Worm (Caenorhabditis elegans) whole organism, early embryonic: Measurements from ENCODE around the gene R53.4.

Experiments used
- B0310.2 ChIP-seq: sonication (generic microtip); optimal IDR thresholded peaks from 2 replicates; lab custom pipeline; 2016; ENCODE audit warnings: mild to moderate bottlenecking, missing genetic modification characterization, missing compliant biosample characterization
- F13C5.2 ChIP-seq: sonication (generic microtip); optimal IDR thresholded peaks from 2 replicates; lab custom pipeline; 2017; ENCODE audit warnings: mild to moderate bottlenecking, missing genetic modification characterization, inconsistent platforms, missing compliant biosample characterization
- aly-1 ChIP-seq: sonication (generic microtip); optimal IDR thresholded peaks from 2 replicates; lab custom pipeline; 2016; ENCODE audit warnings: missing genetic modification characterization, missing compliant biosample characterization
- ama-1 ChIP-seq: fragments of 150-350 bp; optimal IDR thresholded peaks from 2 replicates; lab custom pipeline; 2014
- ceh-13 ChIP-seq: fragments of 200-800 bp; sonication (Bioruptor generic); optimal IDR thresholded peaks from 2 replicates; lab custom pipeline; 2018; ENCODE audit warnings: mild to moderate bottlenecking, missing genetic modification characterization, missing compliant biosample characterization
- ceh-36 ChIP-seq: sonication (generic microtip); optimal IDR thresholded peaks from 2 replicates; lab custom pipeline; 2016; ENCODE audit warnings: missing genetic modification characterization, inconsistent platforms, missing compliant biosample characterization
- ets-7 ChIP-seq: sonication (generic microtip); optimal IDR thresholded peaks from 2 replicates; lab custom pipeline; 2016; ENCODE audit warnings: missing genotype, missing genetic modification characterization, missing compliant biosample characterization
- flt-1 ChIP-seq: fragments of 200-800 bp; sonication (Bioruptor generic); IDR thresholded peaks from 2 replicates; pipeline ENCODE4 v1.3.6; 2022; ENCODE audit warnings: missing genetic modification characterization, missing compliant biosample characterization
- hmbx-1 ChIP-seq: sonication (generic microtip); optimal IDR thresholded peaks from 2 replicates; lab custom pipeline; 2016; ENCODE audit warnings: mild to moderate bottlenecking, missing genetic modification characterization, missing compliant biosample characterization
- hmg-4 ChIP-seq: fragments of 200-800 bp; sonication (Bioruptor generic); optimal IDR thresholded peaks from 2 replicates; lab custom pipeline; 2018; ENCODE audit warnings: mild to moderate bottlenecking, missing genetic modification characterization, missing compliant biosample characterization
- hnd-1 ChIP-seq: sonication (generic microtip); optimal IDR thresholded peaks from 2 replicates; lab custom pipeline; 2016; ENCODE audit warnings: missing genetic modification characterization, missing compliant biosample characterization
- pes-1 ChIP-seq: fragments of 200-800 bp; sonication (Bioruptor generic); IDR thresholded peaks from 2 replicates; pipeline ENCODE4 v1.3.6; 2022; ENCODE audit warnings: missing genetic modification reagents, missing genetic modification characterization, missing compliant biosample characterization
- scrt-1 ChIP-seq: fragments of 200-800 bp; sonication (Bioruptor generic); IDR thresholded peaks from 2 replicates; pipeline ENCODE4 v1.3.6; 2022; ENCODE audit warnings: missing genetic modification characterization, missing compliant biosample characterization
- sea-1 ChIP-seq: fragments of 200-800 bp; sonication (Bioruptor generic); conservative IDR thresholded peaks from 2 replicates; pipeline ENCODE4 v1.3.6; 2022; ENCODE audit warnings: missing genetic modification characterization, missing compliant biosample characterization
- tbx-11 ChIP-seq: fragments of 200-800 bp; sonication (Bioruptor generic); IDR thresholded peaks from 2 replicates; pipeline ENCODE4 v1.3.6; 2022; ENCODE audit warnings: missing genetic modification characterization, missing compliant biosample characterization
- tbx-37 ChIP-seq: fragments of 200-800 bp; sonication (Bioruptor generic); conservative IDR thresholded peaks from 2 replicates; pipeline ENCODE4 v1.3.6; 2022; ENCODE audit warnings: missing genetic modification reagents, missing genetic modification characterization, missing compliant biosample characterization
- tra-4 ChIP-seq: sonication (generic microtip); optimal IDR thresholded peaks from 2 replicates; lab custom pipeline; 2017; ENCODE audit warnings: missing genetic modification characterization, missing compliant biosample characterization

The R53.4 gene

DNA sequence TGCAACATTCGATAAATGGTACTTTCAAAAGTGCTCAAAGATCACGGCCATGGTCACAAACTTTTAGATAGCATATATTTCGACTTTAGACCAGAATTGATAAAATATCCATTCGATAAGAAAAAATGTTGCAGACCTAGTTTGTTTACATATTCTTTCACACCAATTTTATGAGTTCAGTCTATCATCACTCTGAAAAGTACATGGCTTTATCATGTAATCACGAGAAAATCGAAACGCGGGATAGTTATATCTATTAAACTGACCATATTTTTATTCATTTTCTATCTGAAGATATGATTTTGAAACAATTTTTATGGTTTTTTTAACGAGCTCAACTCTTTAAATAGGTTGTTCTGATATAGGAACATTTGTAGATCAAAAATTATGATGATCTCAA lies 36.4 kb downstream of the R53.4 start, which contains the start of gene pho-11:
Gene pho-11 (plus strand): TSS at position 374 of the 400 bp plus-strand sequence.
- TF ChIP-seq tbx-11 (GFP tag; lab: Robert Waterston, UW), result no peak
- TF ChIP-seq B0310.2 (tag; lab: Kevin White, UChicago), result no peak
- TF ChIP-seq ceh-13 (GFP tag; lab: Kevin White, UChicago), result no peak
- no peak for TF ChIP-seq hnd-1 (tag; lab: Kevin White, UChicago)
- no peak for TF ChIP-seq tra-4 (tag; lab: Kevin White, UChicago)
- TF ChIP-seq ets-7, result no peak
- no peak for TF ChIP-seq aly-1 (tag; lab: Kevin White, UChicago)
- no peak for TF ChIP-seq hmbx-1 (tag; lab: Kevin White, UChicago)
- no peak for TF ChIP-seq ama-1 (lab: Kevin White, UChicago)
- TF ChIP-seq sea-1 (GFP tag; lab: Robert Waterston, UW), result no peak
- TF ChIP-seq flt-1 (GFP tag; lab: Robert Waterston, UW), result no peak
- TF ChIP-seq hmg-4 (GFP tag; lab: Kevin White, UChicago), result no peak
- TF ChIP-seq ceh-36 (tag; lab: Kevin White, UChicago), result no peak
- TF ChIP-seq tbx-37 (GFP tag; lab: Robert Waterston, UW), result no peak
- TF ChIP-seq pes-1 (GFP tag; lab: Robert Waterston, UW), result no peak
- no peak for TF ChIP-seq F13C5.2 (tag; lab: Kevin White, UChicago)

- TF ChIP-seq ama-1 (lab: Kevin White, UChicago) (peak; percentile 21), F13C5.2 (tag; lab: Kevin White, UChicago) (peak; percentile 22), sea-1 (GFP tag; lab: Robert Waterston, UW) (no peak)
These were observed 36.8 kb downstream of the R53.4 start for ce11 chrII:9931012-9931411.

DNA sequence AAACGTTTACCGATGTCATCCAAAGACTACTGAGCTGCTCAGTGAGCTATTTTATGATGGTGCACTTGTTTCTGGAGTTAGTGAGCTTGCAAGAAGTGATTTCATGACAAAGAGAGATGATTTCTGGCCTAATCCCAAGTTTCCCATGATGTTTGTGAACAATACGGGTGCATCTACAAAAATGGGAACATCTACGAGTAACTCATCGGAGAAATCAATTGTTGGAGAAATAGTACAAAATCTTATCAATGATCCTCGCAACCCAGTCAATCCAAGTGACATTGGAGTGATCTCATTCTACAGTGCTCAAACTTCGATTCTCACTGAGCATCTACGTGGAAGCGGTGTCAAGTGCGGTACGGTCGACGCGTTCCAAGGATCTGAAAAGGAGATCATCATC lies 39.4 kb downstream of the R53.4 start:
- TF ChIP-seq sea-1 (GFP tag; lab: Robert Waterston, UW), result no peak
- no peak for TF ChIP-seq tbx-37 (GFP tag; lab: Robert Waterston, UW)
- TF ChIP-seq hnd-1 (tag; lab: Kevin White, UChicago), result no peak
- no peak for TF ChIP-seq aly-1 (tag; lab: Kevin White, UChicago)
- no peak for TF ChIP-seq tbx-11 (GFP tag; lab: Robert Waterston, UW)
- no peak for TF ChIP-seq ceh-13 (GFP tag; lab: Kevin White, UChicago)
- TF ChIP-seq ceh-36 (tag; lab: Kevin White, UChicago), result no peak
- TF ChIP-seq B0310.2 (tag; lab: Kevin White, UChicago), result no peak
- TF ChIP-seq hmbx-1 (tag; lab: Kevin White, UChicago), result no peak
- no peak for TF ChIP-seq F13C5.2 (tag; lab: Kevin White, UChicago)
- no peak for TF ChIP-seq pes-1 (GFP tag; lab: Robert Waterston, UW)
- TF ChIP-seq hmg-4 (GFP tag; lab: Kevin White, UChicago), result no peak
- no peak for TF ChIP-seq scrt-1

DNA sequence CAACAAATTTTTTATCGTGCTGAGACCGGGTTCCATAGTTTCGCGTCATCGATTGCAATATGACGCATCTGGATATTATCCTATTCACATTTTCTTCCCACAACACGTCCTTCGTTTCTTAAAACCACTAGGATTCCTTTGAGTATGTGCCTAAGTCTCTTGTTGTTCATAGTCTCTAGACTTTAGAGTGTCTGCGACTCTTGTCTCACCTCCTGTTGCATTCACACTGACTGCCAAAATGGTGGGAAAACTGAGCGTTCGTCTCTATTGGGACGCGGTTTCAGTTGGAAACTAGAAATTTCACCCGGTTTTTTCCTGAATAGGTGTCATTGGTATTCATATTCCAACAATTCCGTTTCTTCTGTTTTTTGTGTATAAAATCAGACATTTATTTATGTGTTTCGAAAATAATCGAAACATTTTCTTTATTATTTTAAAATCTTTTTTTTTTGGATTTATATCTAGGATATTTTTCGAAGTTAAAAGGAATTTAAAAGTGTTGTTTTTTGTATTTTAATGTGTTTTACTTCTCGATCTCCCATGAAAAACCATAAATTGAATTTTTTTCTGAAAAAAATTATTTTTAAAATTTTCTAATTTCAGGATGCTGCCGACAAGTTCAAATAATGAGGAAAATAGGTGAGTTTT lies 46.1 kb downstream of the R53.4 start, which contains the start of gene C05C10.2:
Gene C05C10.2 (plus strand): TSS at position 598 of the 648 bp plus-strand sequence.
- TF ChIP-seq tbx-37 (GFP tag; lab: Robert Waterston, UW), result no peak
- TF ChIP-seq flt-1 (GFP tag; lab: Robert Waterston, UW), result no peak
- no peak for TF ChIP-seq tbx-11 (GFP tag; lab: Robert Waterston, UW)
- TF ChIP-seq B0310.2 (tag; lab: Kevin White, UChicago), result no peak
- no peak for TF ChIP-seq scrt-1
- TF ChIP-seq ama-1 (lab: Kevin White, UChicago), result no peak
- TF ChIP-seq ceh-36 (tag; lab: Kevin White, UChicago), result no peak
- TF ChIP-seq F13C5.2 (tag; lab: Kevin White, UChicago), result no peak
- no peak for TF ChIP-seq pes-1 (GFP tag; lab: Robert Waterston, UW)
- no peak for TF ChIP-seq ceh-13 (GFP tag; lab: Kevin White, UChicago)

DNA sequence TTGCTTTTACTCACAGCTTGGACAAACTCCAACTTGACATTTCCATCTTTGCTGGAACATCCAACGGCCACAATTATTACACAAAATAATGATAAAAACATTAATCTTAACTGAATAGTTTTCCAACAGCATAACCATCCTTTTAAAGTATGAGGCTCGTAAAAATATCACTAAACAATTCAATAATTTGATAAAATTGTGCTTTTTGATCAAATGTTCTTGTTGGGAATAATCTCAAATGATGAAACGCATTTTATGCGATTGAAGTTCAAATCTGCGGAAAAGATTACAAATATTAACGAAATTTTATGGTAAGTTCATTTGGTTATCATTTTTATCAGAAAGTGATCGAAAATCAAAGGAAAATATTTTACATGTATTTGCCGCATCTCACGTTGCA lies 47.4 kb downstream of the R53.4 start, which contains the start of gene pho-10:
Gene pho-10 (minus strand): TSS at position 101 of the 400 bp plus-strand sequence.
- TF ChIP-seq scrt-1 (no peak), F13C5.2 (tag; lab: Kevin White, UChicago) (no peak), B0310.2 (tag; lab: Kevin White, UChicago) (no peak), ets-7 (no peak), aly-1 (tag; lab: Kevin White, UChicago) (no peak), ceh-13 (GFP tag; lab: Kevin White, UChicago) (no peak), tbx-11 (GFP tag; lab: Robert Waterston, UW) (no peak), hmg-4 (GFP tag; lab: Kevin White, UChicago) (no peak), hmbx-1 (tag; lab: Kevin White, UChicago) (no peak), flt-1 (GFP tag; lab: Robert Waterston, UW) (no peak), hnd-1 (tag; lab: Kevin White, UChicago) (no peak), pes-1 (GFP tag; lab: Robert Waterston, UW) (no peak), sea-1 (GFP tag; lab: Robert Waterston, UW) (no peak), tra-4 (tag; lab: Kevin White, UChicago) (no peak), tbx-37 (GFP tag; lab: Robert Waterston, UW) (no peak), ceh-36 (tag; lab: Kevin White, UChicago) (no peak), ama-1 (lab: Kevin White, UChicago) (no peak)

- no peak for TF ChIP-seq pes-1 (GFP tag; lab: Robert Waterston, UW)
- no peak for TF ChIP-seq flt-1 (GFP tag; lab: Robert Waterston, UW)
- no peak for TF ChIP-seq ceh-13 (GFP tag; lab: Kevin White, UChicago)
- no peak for TF ChIP-seq ceh-36 (tag; lab: Kevin White, UChicago)
- TF ChIP-seq hnd-1 (tag; lab: Kevin White, UChicago), result no peak
- no peak for TF ChIP-seq F13C5.2 (tag; lab: Kevin White, UChicago)
- no peak for TF ChIP-seq B0310.2 (tag; lab: Kevin White, UChicago)
- no peak for TF ChIP-seq hmbx-1 (tag; lab: Kevin White, UChicago)
These were observed 49.9 kb downstream of the R53.4 start, which contains the start of gene C05C10.8 for ce11 chrII:9917904-9918303. Gene C05C10.8 (minus strand): TSS chrII:9918004.
